Worm (Caenorhabditis elegans): ENCODE data around the gene C45G9.10.

DNA sequence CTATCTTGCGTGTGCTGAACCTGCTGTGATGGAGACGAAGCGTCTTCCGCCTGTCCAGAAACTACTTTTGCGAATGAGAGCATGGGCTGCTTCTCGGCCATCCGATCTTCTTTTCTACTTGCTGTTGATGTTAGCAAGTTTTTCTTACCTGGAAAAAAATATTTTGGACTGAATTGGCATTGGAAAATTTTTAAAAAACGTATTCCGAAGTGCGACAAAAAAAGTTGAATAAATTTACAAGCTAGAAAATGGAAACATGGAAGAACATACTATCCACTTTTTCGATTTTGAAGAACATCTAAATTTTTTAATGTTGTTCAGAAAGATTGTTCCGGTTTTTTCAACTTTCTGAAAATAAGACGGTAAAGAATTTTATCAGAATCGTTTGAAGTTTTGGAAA is 44.1 kb downstream of the C45G9.10 start, which contains the start of gene larp-1:
- TF ChIP-seq bed-1 (GFP tag; IDR thresholded peaks at IDR 0.05) (no peak), pha-4 (tag; optimal IDR thresholded peaks at IDR 0.05) (no peak), fkh-3 (tag; optimal IDR thresholded peaks at IDR 0.05) (no peak), lin-35 (GFP tag; optimal IDR thresholded peaks at IDR 0.05) (no peak), snpc-3.4 (tag; optimal IDR thresholded peaks at IDR 0.05) (no peak), nhr-179 (tag; optimal IDR thresholded peaks at IDR 0.05) (no peak), Y53F4B.3 (GFP tag; IDR thresholded peaks at IDR 0.05) (no peak), nfyb-1 (GFP tag; IDR thresholded peaks at IDR 0.05) (no peak)
